Fruit fly (Drosophila melanogaster) whole organism, embryonic: Measurements from ENCODE around the gene CG10195.
A peak's percentile ranks its signal among the peaks of the same experiment; 100 is the strongest.

ENCODE experiments used
- Ada2b ChIP-seq: fragments of 200-800 bp; sonication (Bioruptor generic); IDR thresholded peaks from 2 replicates; pipeline ENCODE4 v1.3.6; 2022; ENCODE audit warnings: missing biosample characterization, missing genetic modification characterization
- Aef1 ChIP-seq: fragments of 200-800 bp; sonication (Bioruptor generic); IDR thresholded peaks from 3 replicates; pipeline ENCODE4 v1.3.6; 2022; ENCODE audit warnings: missing biosample characterization, missing genetic modification characterization
- Blimp-1 ChIP-seq: fragments of 200-800 bp; sonication (Bioruptor generic); optimal IDR thresholded peaks from 3 replicates; lab custom pipeline; 2018; ENCODE audit warnings: missing biosample characterization, missing genetic modification characterization, mild to moderate bottlenecking, moderate library complexity, missing genetic modification reagents
- CG1233 ChIP-seq: fragments of 200-800 bp; sonication (Bioruptor generic); optimal IDR thresholded peaks from 4 replicates; lab custom pipeline; 2018; ENCODE audit warnings: missing biosample characterization, mild to moderate bottlenecking, missing genetic modification characterization
- CG14014 ChIP-seq: fragments of 200-800 bp; sonication (Bioruptor generic); IDR thresholded peaks from 2 replicates; pipeline ENCODE4 v1.3.6; 2022; ENCODE audit warnings: missing biosample characterization, missing genetic modification characterization
- CG14965 ChIP-seq: fragments of 200-800 bp; sonication (Bioruptor generic); optimal IDR thresholded peaks from 2 replicates; lab custom pipeline; 2016; ENCODE audit warnings: missing biosample characterization, missing genetic modification characterization, borderline replicate concordance
- CG1603 ChIP-seq: fragments of 200-800 bp; sonication (Bioruptor generic); optimal IDR thresholded peaks from 2 replicates; lab custom pipeline; 2019; ENCODE audit warnings: missing biosample characterization, mild to moderate bottlenecking, missing genetic modification characterization, moderate library complexity
- CG17359 ChIP-seq: fragments of 200-800 bp; sonication (Bioruptor generic); optimal IDR thresholded peaks from 3 replicates; lab custom pipeline; 2018; ENCODE audit warnings: missing biosample characterization, mild to moderate bottlenecking, missing genetic modification characterization, moderate library complexity
- CG18011 ChIP-seq: fragments of 200-800 bp; sonication (Bioruptor generic); optimal IDR thresholded peaks from 2 replicates; lab custom pipeline; 2017; ENCODE audit warnings: missing biosample characterization, missing genetic modification characterization, mild to moderate bottlenecking, moderate library complexity, missing genotype
- CG2875 ChIP-seq: fragments of 200-800 bp; sonication (Bioruptor generic); optimal IDR thresholded peaks from 2 replicates; lab custom pipeline; 2017; ENCODE audit warnings: missing biosample characterization, mild to moderate bottlenecking, missing genetic modification characterization, missing genetic modification reagents
- CG30403 ChIP-seq: fragments of 200-800 bp; sonication (Bioruptor generic); optimal IDR thresholded peaks from 3 replicates; lab custom pipeline; 2016; ENCODE audit warnings: missing biosample characterization, missing genetic modification characterization
- CG30431 ChIP-seq: fragments of 200-800 bp; sonication (Bioruptor generic); optimal IDR thresholded peaks from 2 replicates; lab custom pipeline; 2017; ENCODE audit warnings: missing biosample characterization, missing genetic modification characterization
- CG33557 ChIP-seq: fragments of 200-800 bp; sonication (Bioruptor generic); optimal IDR thresholded peaks from 2 replicates; lab custom pipeline; 2019; ENCODE audit warnings: missing biosample characterization, mild to moderate bottlenecking, missing genetic modification characterization, moderate library complexity
- CG3847 ChIP-seq: fragments of 200-800 bp; sonication (Bioruptor generic); IDR thresholded peaks from 2 replicates; pipeline ENCODE4 v1.3.6; 2022; ENCODE audit warnings: missing biosample characterization, missing genetic modification characterization
- CG42726 ChIP-seq: fragments of 200-800 bp; sonication (Bioruptor generic); IDR thresholded peaks from 2 replicates; pipeline ENCODE4 v1.3.6; 2022; ENCODE audit warnings: missing biosample characterization, missing genetic modification characterization; ENCODE audit not compliant: partially characterized antibody
- CG4820 ChIP-seq: fragments of 200-800 bp; sonication (Bioruptor generic); optimal IDR thresholded peaks from 3 replicates; lab custom pipeline; 2016; ENCODE audit warnings: missing biosample characterization, missing genetic modification characterization
- CG7271 ChIP-seq: fragments of 200-800 bp; sonication (Bioruptor generic); optimal IDR thresholded peaks from 2 replicates; lab custom pipeline; 2018; ENCODE audit warnings: missing biosample characterization, mild to moderate bottlenecking, missing genetic modification characterization, moderate library complexity
- CG7786 ChIP-seq: fragments of 200-800 bp; sonication (Bioruptor generic); optimal IDR thresholded peaks from 2 replicates; lab custom pipeline; 2016; ENCODE audit warnings: missing biosample characterization, missing genetic modification characterization
- CG7963 ChIP-seq: fragments of 200-800 bp; sonication (Bioruptor generic); IDR thresholded peaks from 3 replicates; pipeline ENCODE4 v1.3.6; 2022; ENCODE audit warnings: missing biosample characterization, missing genetic modification characterization; ENCODE audit not compliant: partially characterized antibody
- CG9932 ChIP-seq: fragments of 200-800 bp; sonication (Bioruptor generic); IDR thresholded peaks from 2 replicates; pipeline ENCODE4 v1.3.6; 2022; ENCODE audit warnings: missing biosample characterization, missing genetic modification characterization
- CkIIα-i1 ChIP-seq: fragments of 200-800 bp; sonication (Bioruptor generic); IDR thresholded peaks from 2 replicates; pipeline ENCODE4 v1.3.6; 2022; ENCODE audit warnings: missing biosample characterization, missing genetic modification characterization
- CrebB ChIP-seq: fragments of 200-800 bp; sonication (Bioruptor generic); optimal IDR thresholded peaks from 3 replicates; lab custom pipeline; 2018; ENCODE audit warnings: missing biosample characterization, mild to moderate bottlenecking, missing genetic modification characterization
- Dad ChIP-seq: fragments of 200-800 bp; sonication (Bioruptor generic); optimal IDR thresholded peaks from 3 replicates; lab custom pipeline; 2016; ENCODE audit warnings: missing biosample characterization, missing genetic modification characterization
- Dfd ChIP-seq, 2 experiments: fragments of >200 bp; optimal IDR thresholded peaks; 2 replicates each; lab custom pipeline; 2017; ENCODE audit warnings: missing biosample characterization in 2 of 2, missing genetic modification characterization in 2 of 2
- Dll ChIP-seq: fragments of 200-800 bp; sonication (Bioruptor generic); IDR thresholded peaks from 4 replicates; pipeline ENCODE4 v1.3.6; 2022; ENCODE audit warnings: missing biosample characterization, missing genetic modification characterization; ENCODE audit not compliant: partially characterized antibody
- Eip74EF ChIP-seq, 2 experiments: fragments of 200-800 bp in 1 of 2; fragments of >200 bp in 1 of 2; sonication (Bioruptor generic) in 1 of 2; optimal IDR thresholded peaks; 2 replicates each; lab custom pipeline; 2017 to 2019; ENCODE audit warnings: missing biosample characterization in 2 of 2, missing genetic modification characterization in 2 of 2, mild to moderate bottlenecking in 1 of 2, moderate library complexity in 1 of 2
- HHEX ChIP-seq: fragments of 200-800 bp; sonication (Bioruptor generic); optimal IDR thresholded peaks from 3 replicates; lab custom pipeline; 2017; ENCODE audit warnings: missing biosample characterization, mild to moderate bottlenecking, missing genetic modification characterization, missing genetic modification reagents
- Hand ChIP-seq: fragments of 200-800 bp; sonication (Bioruptor generic); optimal IDR thresholded peaks from 2 replicates; lab custom pipeline; 2017; ENCODE audit warnings: mild to moderate bottlenecking, missing biosample characterization, missing genetic modification reagents, missing genetic modification characterization
- HmgD ChIP-seq: fragments of 200-800 bp; sonication (Bioruptor generic); optimal IDR thresholded peaks from 3 replicates; lab custom pipeline; 2016; ENCODE audit warnings: missing biosample characterization, missing genetic modification characterization
- Hr39 ChIP-seq: fragments of >200 bp; optimal IDR thresholded peaks from 2 replicates; lab custom pipeline; 2017
- Lpt ChIP-seq: fragments of >200 bp; optimal IDR thresholded peaks from 2 replicates; lab custom pipeline; 2018; ENCODE audit warnings: missing biosample characterization, missing genetic modification characterization
- Myb ChIP-seq: fragments of 200-800 bp; sonication (Bioruptor generic); optimal IDR thresholded peaks from 2 replicates; lab custom pipeline; 2016; ENCODE audit warnings: missing biosample characterization, missing genetic modification characterization
- NK7.1 ChIP-seq: fragments of 200-800 bp; sonication (Bioruptor generic); optimal IDR thresholded peaks from 3 replicates; lab custom pipeline; 2016; ENCODE audit warnings: missing biosample characterization, missing genetic modification characterization
- Pdp1 ChIP-seq, 2 experiments: fragments of 200-800 bp; sonication (Bioruptor generic); optimal IDR thresholded peaks; 3 replicates each; lab custom pipeline; 2016; ENCODE audit warnings: missing biosample characterization in 2 of 2, missing genetic modification characterization in 2 of 2, mild to moderate bottlenecking in 1 of 2, moderate library complexity in 1 of 2
- ac ChIP-seq: fragments of 200-800 bp; sonication (Bioruptor generic); optimal IDR thresholded peaks from 3 replicates; lab custom pipeline; 2017; ENCODE audit warnings: missing biosample characterization, mild to moderate bottlenecking, missing genetic modification characterization
- ato ChIP-seq: fragments of 200-800 bp; sonication (Bioruptor generic); IDR thresholded peaks from 2 replicates; pipeline ENCODE4 v1.3.6; 2022; ENCODE audit warnings: missing biosample characterization, missing genetic modification characterization; ENCODE audit not compliant: partially characterized antibody
- fd102C ChIP-seq: fragments of 200-800 bp; sonication (Bioruptor generic); optimal IDR thresholded peaks from 2 replicates; lab custom pipeline; 2018; ENCODE audit warnings: missing biosample characterization, mild to moderate bottlenecking, missing genetic modification characterization, moderate library complexity
- gcm2 ChIP-seq: fragments of 200-800 bp; sonication (Bioruptor generic); optimal IDR thresholded peaks from 2 replicates; lab custom pipeline; 2016; ENCODE audit warnings: missing biosample characterization, missing genetic modification characterization
- gfzf ChIP-seq: fragments of 200-800 bp; sonication (Bioruptor generic); optimal IDR thresholded peaks from 2 replicates; lab custom pipeline; 2016; ENCODE audit warnings: missing biosample characterization, mild to moderate bottlenecking, missing genetic modification characterization, moderate library complexity
- kay ChIP-seq: fragments of 200-800 bp; sonication (Bioruptor generic); optimal IDR thresholded peaks from 2 replicates; lab custom pipeline; 2016; ENCODE audit warnings: missing biosample characterization, missing genetic modification characterization
- mam ChIP-seq: fragments of 200-800 bp; sonication (Bioruptor generic); optimal IDR thresholded peaks from 3 replicates; lab custom pipeline; 2016; ENCODE audit warnings: missing biosample characterization, missing genetic modification characterization
- org-1 ChIP-seq: fragments of 200-800 bp; sonication (Bioruptor generic); optimal IDR thresholded peaks from 2 replicates; lab custom pipeline; 2017; ENCODE audit warnings: missing biosample characterization, missing genetic modification characterization
- otp ChIP-seq: fragments of 200-800 bp; sonication (Bioruptor generic); IDR thresholded peaks from 3 replicates; pipeline ENCODE4, ENCODE4 v1.3.6; 2022; ENCODE audit warnings: missing biosample characterization, missing genetic modification characterization
- p53 ChIP-seq: fragments of 200-800 bp; sonication (Bioruptor generic); optimal IDR thresholded peaks from 2 replicates; lab custom pipeline; 2016; ENCODE audit warnings: missing biosample characterization, missing genetic modification characterization
- pros ChIP-seq: fragments of 200-800 bp; sonication (Bioruptor generic); optimal IDR thresholded peaks from 3 replicates; lab custom pipeline; 2019; ENCODE audit warnings: missing biosample characterization, mild to moderate bottlenecking, missing genetic modification characterization, moderate library complexity
- sima ChIP-seq: fragments of 200-800 bp; sonication (Bioruptor generic); optimal IDR thresholded peaks from 2 replicates; lab custom pipeline; 2016; ENCODE audit warnings: missing biosample characterization, missing genetic modification characterization
- sob ChIP-seq: fragments of 200-800 bp; sonication (Bioruptor generic); IDR thresholded peaks from 2 replicates; pipeline ENCODE4 v1.3.6; 2022; ENCODE audit warnings: missing biosample characterization, missing genetic modification characterization
- tgo ChIP-seq: fragments of 200-800 bp; sonication (Bioruptor generic); IDR thresholded peaks from 3 replicates; pipeline ENCODE4 v1.3.6; 2022; ENCODE audit warnings: missing biosample characterization, missing genetic modification characterization
- toy ChIP-seq: fragments of 200-800 bp; sonication (Bioruptor generic); IDR thresholded peaks from 2 replicates; pipeline ENCODE4 v1.3.6; 2022; ENCODE audit warnings: missing biosample characterization, missing genetic modification characterization
- wek ChIP-seq: fragments of 200-800 bp; sonication (Bioruptor generic); optimal IDR thresholded peaks from 3 replicates; lab custom pipeline; 2018; ENCODE audit warnings: missing biosample characterization, mild to moderate bottlenecking, missing genetic modification characterization, moderate library complexity
- z ChIP-seq: fragments of 200-800 bp; sonication (Bioruptor generic); IDR thresholded peaks from 3 replicates; pipeline ENCODE4 v1.3.6; 2022; ENCODE audit warnings: missing biosample characterization, missing genetic modification characterization

CG10195 gene

DNA sequence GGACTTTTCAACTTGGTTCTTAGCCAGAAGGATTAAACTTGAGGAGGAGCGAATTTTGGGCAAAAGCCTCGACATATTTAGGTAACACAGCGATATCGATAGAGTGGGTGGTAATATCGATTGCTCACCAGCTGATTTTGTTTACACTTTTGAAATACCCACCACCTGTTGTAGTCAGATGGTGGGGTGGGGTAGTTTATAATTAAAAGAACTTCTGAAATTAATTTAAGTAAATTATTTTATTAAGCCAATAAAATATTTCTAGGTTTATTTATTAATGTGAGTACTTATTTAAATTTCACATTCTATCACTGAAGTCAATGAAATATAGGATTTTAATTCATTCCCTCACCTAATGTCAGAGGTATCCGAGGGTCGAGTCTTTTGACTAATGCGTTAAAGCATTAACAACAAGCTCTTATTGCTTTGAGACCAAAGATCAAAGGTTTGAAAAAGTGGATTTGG is 5.5 kb upstream of the CG10195 start, which contains the start of the genes CG10194 and CG18094 (continued):
- TF ChIP-seq Lpt (GFP tag; lab: Kevin White, UChicago) (no peak), Eip74EF (GFP tag; optimal IDR thresholded peaks at IDR 0.05; lab: Kevin White, UChicago) (peak in 1 of 2 experiments; percentile 16), CG18011 (peak; percentile 71), Hand (GFP tag; lab: Kevin White, UChicago) (no peak), CG7271 (tag; lab: Kevin White, UChicago) (no peak), CG1233 (GFP tag; lab: Kevin White, UChicago) (no peak), fd102C (GFP tag; lab: Kevin White, UChicago) (no peak), CG9932 (GFP tag; lab: Robert Waterston, UW) (peak; percentile 49; the same call in 1 of the 2 replicates), HHEX (GFP tag; lab: Kevin White, UChicago) (peak; percentile 28), sob (GFP tag; lab: Robert Waterston, UW) (no peak), Aef1 (0 out of 3 replicates have a peak, but pooled peaks have one; percentile 31), CG30431 (no peak), CG2875 (GFP tag; lab: Kevin White, UChicago) (no peak), Dll (peak; percentile 72), gcm2 (no peak), CG33557 (GFP tag; lab: Kevin White, UChicago) (no peak), otp (no peak), pros (GFP tag; lab: Kevin White, UChicago) (no peak), CG14014 (GFP tag; lab: Robert Waterston, UW) (0 out of 2 replicates have a peak, but pooled peaks have one; percentile 6), CG42726 (GFP tag; lab: Robert Waterston, UW) (no peak), NK7.1 (GFP tag; lab: Kevin White, UChicago) (no peak), CG1603 (tag; lab: Kevin White, UChicago) (no peak), p53 (GFP tag; lab: Kevin White, UChicago) (no peak), kay (peak; percentile 2), CG7963 (GFP tag; lab: Robert Waterston, UW) (no peak), CG14965 (GFP tag; lab: Kevin White, UChicago) (no peak), mam (GFP tag; lab: Kevin White, UChicago) (peak; percentile 19), Dad (GFP tag; lab: Kevin White, UChicago) (no peak), wek (GFP tag; lab: Kevin White, UChicago) (no peak), Ada2b (GFP tag; lab: Robert Waterston, UW) (peak; percentile 12; the same call in 1 of the 2 replicates), CG7786 (GFP tag; lab: Kevin White, UChicago) (no peak), z (GFP tag; lab: Robert Waterston, UW) (no peak), org-1 (no peak), toy (GFP tag; lab: Robert Waterston, UW) (no peak), CG30403 (GFP tag; lab: Kevin White, UChicago) (peak; percentile 53), Hr39 (lab: Kevin White, UChicago) (no peak), Pdp1 (GFP tag; optimal IDR thresholded peaks at IDR 0.05; lab: Kevin White, UChicago) (peak; percentile 2 to 81), sima (no peak), CrebB (tag; lab: Kevin White, UChicago) (no peak), CG4820 (GFP tag; lab: Kevin White, UChicago) (no peak), CG3847 (GFP tag; lab: Robert Waterston, UW) (no peak), Myb (no peak), gfzf (GFP tag; lab: Kevin White, UChicago) (no peak), CkIIα-i1 (GFP tag; lab: Robert Waterston, UW) (no peak), HmgD (GFP tag; lab: Kevin White, UChicago) (no peak), Dfd (GFP tag; optimal IDR thresholded peaks at IDR 0.05; lab: Kevin White, UChicago) (no peak), CG17359 (tag; lab: Kevin White, UChicago) (peak; percentile 9), Blimp-1 (GFP tag; lab: Kevin White, UChicago) (no peak), tgo (GFP tag; lab: Robert Waterston, UW) (no peak), ato (GFP tag; lab: Robert Waterston, UW) (no peak), ac (no peak)
